Worm (Caenorhabditis elegans) whole organism, early embryonic: ENCODE data around the gene nspb-2.

Experiments
- B0310.2 ChIP-seq: sonication (generic microtip); optimal IDR thresholded peaks from 2 replicates; lab custom pipeline; 2016; ENCODE audit warnings: mild to moderate bottlenecking, missing genetic modification characterization, missing compliant biosample characterization
- ama-1 ChIP-seq: fragments of 150-350 bp; optimal IDR thresholded peaks from 2 replicates; lab custom pipeline; 2014
- ceh-13 ChIP-seq: fragments of 200-800 bp; sonication (Bioruptor generic); optimal IDR thresholded peaks from 2 replicates; lab custom pipeline; 2018; ENCODE audit warnings: mild to moderate bottlenecking, missing genetic modification characterization, missing compliant biosample characterization
- flt-1 ChIP-seq: fragments of 200-800 bp; sonication (Bioruptor generic); IDR thresholded peaks from 2 replicates; pipeline ENCODE4 v1.3.6; 2022; ENCODE audit warnings: missing genetic modification characterization, missing compliant biosample characterization
- hmg-4 ChIP-seq: fragments of 200-800 bp; sonication (Bioruptor generic); optimal IDR thresholded peaks from 2 replicates; lab custom pipeline; 2018; ENCODE audit warnings: mild to moderate bottlenecking, missing genetic modification characterization, missing compliant biosample characterization
- pes-1 ChIP-seq: fragments of 200-800 bp; sonication (Bioruptor generic); IDR thresholded peaks from 2 replicates; pipeline ENCODE4 v1.3.6; 2022; ENCODE audit warnings: missing genetic modification reagents, missing genetic modification characterization, missing compliant biosample characterization
- tbx-11 ChIP-seq: fragments of 200-800 bp; sonication (Bioruptor generic); IDR thresholded peaks from 2 replicates; pipeline ENCODE4 v1.3.6; 2022; ENCODE audit warnings: missing genetic modification characterization, missing compliant biosample characterization

DNA sequence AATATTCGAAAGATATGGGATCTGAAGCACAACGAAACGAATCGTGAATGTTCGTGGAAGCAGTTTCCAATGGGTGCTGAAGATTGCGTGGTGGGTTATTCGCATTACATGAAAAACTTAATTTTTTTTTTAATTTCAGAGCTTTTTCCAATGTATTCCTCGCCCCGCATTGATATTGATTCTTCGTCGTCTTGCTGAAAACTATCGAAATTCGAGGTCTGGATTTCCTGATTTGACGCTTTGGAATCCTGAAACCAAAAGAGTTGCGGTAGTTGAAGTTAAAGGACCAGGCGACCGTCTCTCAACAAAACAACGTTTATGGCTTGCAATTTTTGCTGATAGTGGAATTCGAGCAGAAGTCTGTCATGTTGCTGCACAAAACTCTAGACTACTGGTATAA, 39.5 kb upstream of the nspb-2 start:
- no peak for TF ChIP-seq ceh-13 (GFP tag; lab: Kevin White, UChicago)
- no peak for TF ChIP-seq pes-1 (GFP tag; lab: Robert Waterston, UW)
- TF ChIP-seq flt-1 (GFP tag; lab: Robert Waterston, UW): no peak
- TF ChIP-seq ama-1 (lab: Kevin White, UChicago): no peak
- no peak for TF ChIP-seq tbx-11 (GFP tag; lab: Robert Waterston, UW)
- no peak for TF ChIP-seq hmg-4 (GFP tag; lab: Kevin White, UChicago)
- TF ChIP-seq B0310.2: no peak
